Fruit fly (Drosophila melanogaster): Measurements from ENCODE around the gene CG17078.

The CG17078 gene

DNA sequence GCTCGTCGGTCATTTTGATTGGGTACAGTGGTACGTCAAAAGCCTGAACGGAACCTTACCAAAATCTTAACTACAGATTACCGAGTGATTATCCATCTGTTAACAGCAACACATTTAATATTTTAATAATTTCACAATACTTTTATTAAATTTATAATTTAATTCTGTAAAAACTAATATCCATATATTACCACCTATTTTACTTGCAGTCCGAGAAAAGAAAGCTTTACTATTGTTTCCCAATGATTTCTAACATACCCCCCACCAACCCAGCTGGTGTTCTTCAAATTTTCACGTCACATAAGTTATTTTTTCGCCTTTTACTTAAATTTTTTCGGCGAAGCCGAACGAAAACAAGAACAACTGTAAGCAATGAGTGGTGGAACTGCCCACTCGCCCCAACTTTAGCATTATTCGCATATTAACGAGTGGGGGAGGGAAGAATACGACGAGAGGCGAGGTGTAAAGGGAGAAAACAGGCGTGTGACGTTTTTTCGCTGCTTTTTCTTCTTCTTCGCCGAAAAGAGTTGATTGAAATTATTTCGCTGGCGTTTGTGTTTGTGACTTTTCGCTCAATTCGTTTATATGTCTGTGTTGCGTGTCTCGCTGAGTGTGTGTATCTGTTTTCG, 30.1 kb downstream of the CG17078 start (continued):
- TF ChIP-seq Nf-YB (GFP tag; optimal IDR thresholded peaks at IDR 0.05), result peak; percentile 51
- TF ChIP-seq pho (GFP tag; optimal IDR thresholded peaks at IDR 0.05), result peak; percentile 5
- TF ChIP-seq rib (GFP tag; IDR thresholded peaks at IDR 0.05), result peak; percentile 82
- TF ChIP-seq CG3281 (GFP tag; optimal IDR thresholded peaks at IDR 0.05), result peak; percentile 86
- no peak for TF ChIP-seq Scr (GFP tag; IDR thresholded peaks at IDR 0.05; ENCODE audit: partially characterized antibody)
- peak; percentile 31 for TF ChIP-seq nau (GFP tag; optimal IDR thresholded peaks at IDR 0.05)
- no peak for TF ChIP-seq CG1529 (GFP tag; optimal IDR thresholded peaks at IDR 0.05)
- no peak for TF ChIP-seq crc (GFP tag; optimal IDR thresholded peaks at IDR 0.05)
- peak; percentile 48 for TF ChIP-seq Xbp1 (GFP tag; optimal IDR thresholded peaks at IDR 0.05)
- TF ChIP-seq fd102C (GFP tag; optimal IDR thresholded peaks at IDR 0.05), result no peak
- TF ChIP-seq NFAT (GFP tag; IDR thresholded peaks at IDR 0.05), result no peak; the same call in 1 of the 2 replicates
- TF ChIP-seq nerfin-2 (GFP tag; IDR thresholded peaks at IDR 0.05; ENCODE audit: partially characterized antibody), result no peak
- TF ChIP-seq CG17186 (GFP tag; optimal IDR thresholded peaks at IDR 0.05), result no peak
- no peak for TF ChIP-seq sna (GFP tag; IDR thresholded peaks at IDR 0.05; ENCODE audit: partially characterized antibody)
- TF ChIP-seq inv (GFP tag; IDR thresholded peaks at IDR 0.05; ENCODE audit: partially characterized antibody), result no peak
- TF ChIP-seq ranshi (GFP tag; IDR thresholded peaks at IDR 0.05), result peak; percentile 56; the same call in 1 of the 2 replicates
- no peak for TF ChIP-seq kay (GFP tag; optimal IDR thresholded peaks at IDR 0.05)
- no peak for TF ChIP-seq Spps (tag; optimal IDR thresholded peaks at IDR 0.05)
- peak; percentile 84 for TF ChIP-seq Meics (GFP tag; optimal IDR thresholded peaks at IDR 0.05)
- peak; percentile 36; the same call in 1 of the 2 replicates for TF ChIP-seq Taf1 (GFP tag; IDR thresholded peaks at IDR 0.05)
- TF ChIP-seq toy (GFP tag; IDR thresholded peaks at IDR 0.05), result no peak
- TF ChIP-seq Asciz (GFP tag; optimal IDR thresholded peaks at IDR 0.05), result peak; percentile 9
- peak; percentile 9 for TF ChIP-seq CG12071 (GFP tag; optimal IDR thresholded peaks at IDR 0.05)
- TF ChIP-seq CG13296 (GFP tag; optimal IDR thresholded peaks at IDR 0.05), result peak; percentile 58
- TF ChIP-seq CG18619 (GFP tag; optimal IDR thresholded peaks at IDR 0.05), result peak; percentile 73
- no peak for TF ChIP-seq Antp (GFP tag; optimal IDR thresholded peaks at IDR 0.05)
- TF ChIP-seq Chrac-16 (GFP tag; optimal IDR thresholded peaks at IDR 0.05), result peak; percentile 36
- 0 out of 3 replicates have a peak, but pooled peaks have one; percentile 32 for TF ChIP-seq CG2199 (GFP tag; IDR thresholded peaks at IDR 0.05)
- peak; percentile 13 for TF ChIP-seq disco-r (GFP tag; optimal IDR thresholded peaks at IDR 0.05)
- TF ChIP-seq CG17829 (tag; optimal IDR thresholded peaks at IDR 0.05), result peak; percentile 54
- peak; percentile 75 for TF ChIP-seq gem (tag; optimal IDR thresholded peaks at IDR 0.05)
- peak; percentile 66 for TF ChIP-seq PHDP (tag; optimal IDR thresholded peaks at IDR 0.05)
- no peak for TF ChIP-seq gcm (GFP tag; optimal IDR thresholded peaks at IDR 0.05)
- peak; percentile 50 for TF ChIP-seq Sox100B (GFP tag; optimal IDR thresholded peaks at IDR 0.05)
- TF ChIP-seq fru (optimal IDR thresholded peaks at IDR 0.05), result no peak
- TF ChIP-seq lmd (GFP tag; IDR thresholded peaks at IDR 0.05), result peak; percentile 55; the same call in 1 of the 2 replicates
- TF ChIP-seq NC2β (GFP tag; optimal IDR thresholded peaks at IDR 0.05), result no peak
- no peak for TF ChIP-seq CG10959 (GFP tag; IDR thresholded peaks at IDR 0.05)
- TF ChIP-seq CG6791 (GFP tag; IDR thresholded peaks at IDR 0.05; ENCODE audit: partially characterized antibody), result no peak
- TF ChIP-seq hth (optimal IDR thresholded peaks at IDR 0.05), result no peak
- TF ChIP-seq Med (GFP tag), result peak; percentile 66
- TF ChIP-seq Eip74EF (GFP tag; optimal IDR thresholded peaks at IDR 0.05), result peak in 1 of 2 experiments; percentile 10
- peak; percentile 49 for TF ChIP-seq Nf-YC (tag; optimal IDR thresholded peaks at IDR 0.05)
- 0 out of 2 replicates have a peak, but pooled peaks have one; percentile 20 for TF ChIP-seq sob (GFP tag; IDR thresholded peaks at IDR 0.05)
- peak; percentile 9 for TF ChIP-seq CG12219 (GFP tag; optimal IDR thresholded peaks at IDR 0.05)
- peak; percentile 60 for TF ChIP-seq bcd (GFP tag; optimal IDR thresholded peaks at IDR 0.05)
- TF ChIP-seq cwo (GFP tag; optimal IDR thresholded peaks at IDR 0.05), result peak; percentile 85
- TF ChIP-seq lbe (GFP tag; optimal IDR thresholded peaks at IDR 0.05), result no peak
- TF ChIP-seq CG9215 (GFP tag; IDR thresholded peaks at IDR 0.05), result peak; percentile 61; the same call in 1 of the 2 replicates
